Fruit fly (Drosophila melanogaster): ENCODE results near the gene pont.
A peak's percentile ranks its signal among the peaks of the same experiment; 100 is the strongest.

pont gene

DNA sequence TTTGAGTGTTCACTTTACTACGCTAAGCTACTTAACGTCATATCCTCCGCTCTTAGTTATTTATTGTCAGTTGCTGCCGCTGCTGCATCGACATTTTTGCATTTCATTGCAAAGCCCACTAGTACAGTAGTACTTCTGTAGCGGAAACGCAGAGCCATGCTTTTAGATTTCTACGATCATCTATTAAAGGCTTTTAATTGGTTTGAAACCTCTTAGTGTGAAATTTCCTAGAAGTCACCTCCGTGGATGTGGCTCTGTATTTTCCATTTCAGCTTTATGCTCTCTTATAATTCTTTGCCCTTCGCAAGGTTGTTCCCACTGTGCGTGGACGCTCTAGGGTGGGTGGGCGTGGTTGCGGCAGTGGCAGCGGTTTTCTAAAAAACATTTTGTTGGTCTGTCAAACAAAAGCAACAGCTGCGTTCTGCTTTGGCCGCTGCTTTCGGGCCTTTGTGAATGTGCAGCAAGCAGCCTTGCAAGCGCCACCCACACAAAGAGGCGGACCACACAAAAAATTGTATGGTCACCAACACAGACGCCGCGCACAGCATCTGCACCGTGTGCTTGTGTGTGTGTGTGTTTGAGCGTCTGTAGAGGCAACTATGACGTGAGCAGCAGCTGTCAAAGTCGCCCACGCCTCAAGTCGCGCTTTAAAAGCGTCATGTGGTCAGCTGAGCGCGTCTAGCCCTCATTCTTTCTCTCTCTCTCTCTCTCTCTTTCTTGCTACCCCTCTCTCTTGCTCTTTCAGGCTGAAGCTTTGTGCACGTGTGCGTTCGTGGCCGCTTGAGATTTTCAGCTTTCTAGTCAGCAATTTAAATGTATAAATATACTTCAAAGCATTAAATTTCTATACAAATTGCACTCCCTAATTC lies 4.9 kb downstream of the pont start:
- no peak for TF ChIP-seq noc (tag; optimal IDR thresholded peaks at IDR 0.05)

DNA sequence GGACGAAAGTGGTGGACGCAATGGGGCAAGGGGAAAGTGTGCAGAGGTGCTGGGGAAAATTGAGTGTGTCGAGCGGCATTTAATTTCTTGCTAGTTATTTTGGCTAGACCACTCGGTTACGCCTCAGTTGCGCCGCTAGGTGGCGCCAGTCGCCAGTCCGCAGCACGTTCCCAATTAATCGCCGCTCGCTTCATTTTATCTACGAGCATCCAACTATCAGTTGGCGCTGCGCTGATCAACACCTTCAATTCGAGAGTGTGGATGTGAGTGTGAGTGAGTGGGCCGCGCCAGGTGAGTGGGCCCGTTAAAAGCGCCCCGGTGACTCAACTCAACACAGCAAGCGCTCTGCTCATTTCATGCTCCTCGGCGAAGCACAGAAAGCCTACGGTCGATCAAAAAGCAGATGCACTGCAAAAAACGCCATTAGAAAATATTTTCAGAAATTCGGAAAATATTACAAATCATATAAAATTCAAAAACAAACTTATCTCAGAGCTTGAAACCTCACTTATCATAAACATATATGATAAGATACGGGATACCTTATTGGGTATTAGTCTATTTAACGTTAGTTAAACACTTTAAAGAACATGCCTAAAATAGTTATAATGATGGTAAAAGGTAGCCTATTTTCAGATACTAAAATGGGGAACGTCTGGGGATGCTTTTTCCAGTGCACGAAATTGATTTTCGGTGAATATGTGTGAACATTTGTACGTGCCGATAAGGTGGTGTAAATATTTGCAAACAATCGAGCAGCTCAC lies 6.4 kb downstream of the pont start:
- TF ChIP-seq noc (tag; optimal IDR thresholded peaks at IDR 0.05), result peak; percentile 97

DNA sequence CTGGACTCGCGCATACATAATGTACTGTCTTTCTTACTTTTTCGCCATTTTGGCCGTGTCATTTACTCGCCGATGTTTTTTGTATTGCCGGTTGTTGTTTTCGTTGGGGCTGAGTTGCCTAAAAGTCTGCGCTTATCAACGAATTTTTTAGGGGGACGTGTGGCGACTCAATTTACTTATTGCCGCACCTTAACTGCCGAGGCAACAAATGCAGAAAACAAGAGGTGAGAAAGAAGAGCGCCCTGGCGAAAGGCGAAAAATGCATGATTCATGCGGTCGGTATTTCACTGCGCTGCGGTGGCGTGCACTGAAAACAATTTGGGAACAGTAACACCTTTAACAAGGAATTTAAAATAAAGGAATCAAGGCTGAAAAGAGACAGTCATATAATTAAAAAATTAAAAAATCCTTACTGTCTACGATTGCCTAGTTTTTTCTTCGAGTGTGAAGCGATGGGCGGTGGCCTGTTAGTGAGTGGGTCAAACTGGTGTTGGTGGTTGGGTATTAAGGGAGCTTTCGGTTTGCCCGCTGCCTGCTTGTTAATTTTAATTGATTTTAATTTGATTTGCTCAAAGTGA lies 7.0 kb downstream of the pont start:
- peak; percentile 66 for TF ChIP-seq noc (tag; optimal IDR thresholded peaks at IDR 0.05)

DNA sequence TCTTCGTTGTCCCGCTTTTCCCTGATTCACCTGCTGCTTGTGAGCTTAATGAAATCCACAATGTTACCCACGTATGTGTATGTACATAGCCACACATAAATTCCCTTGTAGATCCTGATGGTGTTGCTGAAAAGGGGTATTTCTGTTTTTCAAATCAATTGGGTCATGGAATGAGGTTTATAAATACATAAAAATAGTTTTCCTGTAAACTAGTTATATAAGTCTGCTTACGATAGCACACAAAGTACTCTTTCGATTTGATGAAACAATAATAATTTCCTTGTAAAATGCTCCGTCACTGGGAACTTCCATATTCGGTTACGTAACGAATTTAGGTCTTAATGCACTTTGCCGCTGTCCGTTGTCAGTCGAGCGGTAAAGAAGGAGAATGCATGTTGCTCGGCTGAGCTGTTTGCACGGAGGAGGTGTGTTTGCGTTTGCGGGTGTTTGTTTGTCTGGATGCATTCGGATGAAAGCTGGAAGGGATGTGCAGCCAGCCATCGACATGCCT lies 8.1 kb downstream of the pont start:
- TF ChIP-seq noc (tag; optimal IDR thresholded peaks at IDR 0.05), result no peak

DNA sequence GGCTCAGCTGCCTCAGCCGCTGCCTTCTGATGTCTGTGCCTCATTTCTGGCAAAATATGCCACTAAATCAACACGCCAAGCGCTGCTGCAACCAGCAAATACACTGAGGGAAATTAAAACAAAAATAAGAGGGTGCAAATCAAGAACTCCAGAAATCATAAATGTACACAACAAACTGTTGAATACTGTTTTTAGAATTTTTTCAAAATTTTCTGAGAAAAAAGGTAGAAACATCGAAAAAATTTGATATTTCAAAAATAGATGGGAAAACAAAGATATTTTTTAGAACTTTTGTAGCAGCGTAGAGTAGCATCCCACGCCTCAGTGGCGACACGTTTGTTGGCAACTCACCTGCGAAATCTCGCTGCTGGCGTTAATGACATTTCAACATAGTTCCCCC lies 10.8 kb downstream of the pont start:
- no peak for TF ChIP-seq noc (tag; optimal IDR thresholded peaks at IDR 0.05)

DNA sequence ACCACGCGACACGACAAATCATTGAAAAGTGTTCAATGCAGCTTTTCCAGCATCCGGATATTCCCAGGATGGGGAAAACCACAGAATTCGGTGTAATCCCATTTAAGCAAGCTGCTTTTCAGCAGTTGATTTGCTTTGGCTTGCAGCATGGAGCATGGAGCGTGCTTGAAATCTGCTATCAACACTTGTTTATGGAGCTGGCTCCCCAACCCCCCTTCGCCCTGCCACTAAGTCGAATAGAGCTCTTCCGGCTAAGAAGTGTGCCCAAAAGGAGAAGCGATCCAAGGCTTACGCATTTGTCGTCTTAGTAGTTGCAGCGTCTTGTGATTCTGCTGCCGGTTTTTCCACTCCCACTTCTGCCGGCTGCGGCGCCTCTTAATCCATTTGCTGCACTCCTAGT lies 12.4 kb downstream of the pont start:
- no peak for TF ChIP-seq noc (tag; optimal IDR thresholded peaks at IDR 0.05)

DNA sequence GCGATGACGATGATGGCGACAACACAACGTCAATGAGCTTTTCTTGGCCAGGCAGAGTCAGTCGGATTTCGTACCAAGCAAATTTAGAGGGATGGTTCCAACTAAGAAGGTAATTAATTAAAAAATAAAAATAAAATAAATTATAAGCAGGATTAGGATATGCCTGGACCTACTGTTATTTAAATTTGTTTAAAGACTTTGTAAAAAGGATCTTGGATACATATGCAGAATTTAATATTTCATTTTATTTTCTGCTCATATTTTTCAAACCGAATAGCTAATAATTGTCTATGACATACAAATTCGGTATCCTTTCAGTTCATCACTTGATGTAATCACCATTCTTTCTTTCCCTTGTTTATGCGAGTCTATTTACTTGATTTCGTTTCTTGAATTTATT lies 12.9 kb downstream of the pont start:
- no peak for TF ChIP-seq noc (tag; optimal IDR thresholded peaks at IDR 0.05)

DNA sequence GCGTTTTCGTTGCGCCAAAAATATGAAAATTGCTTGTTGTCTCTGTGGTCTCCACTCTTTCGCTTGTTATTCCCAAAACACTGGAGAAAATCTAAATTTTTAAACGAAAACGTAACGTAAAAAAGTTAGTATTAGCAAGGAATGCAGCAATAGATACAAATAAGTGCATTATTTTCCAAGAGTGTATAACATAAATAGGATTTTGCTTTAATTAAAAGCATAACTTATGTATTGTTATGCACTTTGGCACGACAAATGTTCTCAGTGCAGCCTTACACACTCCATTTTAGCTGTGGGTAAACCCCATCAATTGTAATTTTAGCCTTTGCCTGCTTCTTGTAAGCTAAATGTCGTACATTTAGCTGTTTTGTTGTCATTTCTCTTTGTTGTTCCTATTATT lies 14.1 kb downstream of the pont start:
- TF ChIP-seq noc (tag; optimal IDR thresholded peaks at IDR 0.05), result no peak

DNA sequence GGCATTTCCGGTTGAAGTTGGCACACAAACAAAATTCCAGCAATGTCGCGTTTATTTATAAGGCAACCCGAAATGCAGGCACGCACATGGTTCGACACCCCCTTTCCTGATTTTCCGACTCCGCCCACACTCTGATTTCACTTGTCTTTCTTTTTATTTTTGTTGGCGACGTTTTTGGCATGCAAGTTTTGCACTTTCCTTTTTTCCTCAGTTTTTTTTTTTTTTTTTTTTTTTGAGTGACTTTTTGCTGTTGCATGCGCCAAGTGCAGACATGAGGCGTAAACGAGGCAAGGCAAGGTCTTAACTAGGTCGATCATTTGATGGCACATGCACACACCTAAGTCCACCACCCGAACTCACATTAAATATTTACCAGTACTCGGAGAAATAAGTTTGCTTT lies 20.2 kb downstream of the pont start:
- no peak for TF ChIP-seq noc (tag; optimal IDR thresholded peaks at IDR 0.05)

DNA sequence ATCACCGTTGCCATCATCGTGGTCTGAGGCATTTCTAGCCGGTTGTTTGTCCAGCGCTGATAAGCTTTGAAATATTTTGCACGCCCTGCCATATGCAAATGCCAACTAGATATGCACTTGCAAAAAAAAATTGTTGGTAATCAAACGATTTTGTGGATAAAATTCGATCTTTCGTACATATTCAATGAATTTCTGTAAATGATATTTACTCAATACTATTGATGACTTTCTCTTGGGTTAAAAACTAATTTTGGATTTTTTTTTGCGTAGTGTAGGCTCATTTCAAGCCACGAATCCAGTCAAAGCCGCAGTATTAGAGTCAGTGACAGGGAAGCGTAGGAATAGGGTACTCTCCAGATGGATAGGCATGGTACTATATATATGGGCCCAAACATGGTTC lies 21.2 kb downstream of the pont start:
- TF ChIP-seq noc (tag; optimal IDR thresholded peaks at IDR 0.05), result no peak

DNA sequence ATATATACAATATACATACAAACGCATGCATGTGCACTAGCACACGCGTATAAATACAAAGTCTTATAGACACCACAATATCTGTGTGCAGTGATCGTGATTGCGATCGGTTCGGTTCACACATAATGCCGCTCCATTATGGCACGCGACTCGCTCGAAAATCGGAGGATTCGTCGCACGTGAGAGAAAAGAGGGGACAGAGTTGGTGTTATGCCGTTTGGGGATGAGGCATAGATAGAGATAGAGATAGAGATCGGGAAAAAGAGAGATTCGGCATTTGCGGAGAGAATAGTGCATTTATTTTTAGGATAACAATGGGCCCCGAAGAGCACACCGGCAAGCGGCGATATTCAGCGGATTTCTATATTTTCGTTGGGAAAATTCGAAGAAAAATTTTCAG lies 22.2 kb downstream of the pont start:
- TF ChIP-seq noc (tag; optimal IDR thresholded peaks at IDR 0.05), result no peak

DNA sequence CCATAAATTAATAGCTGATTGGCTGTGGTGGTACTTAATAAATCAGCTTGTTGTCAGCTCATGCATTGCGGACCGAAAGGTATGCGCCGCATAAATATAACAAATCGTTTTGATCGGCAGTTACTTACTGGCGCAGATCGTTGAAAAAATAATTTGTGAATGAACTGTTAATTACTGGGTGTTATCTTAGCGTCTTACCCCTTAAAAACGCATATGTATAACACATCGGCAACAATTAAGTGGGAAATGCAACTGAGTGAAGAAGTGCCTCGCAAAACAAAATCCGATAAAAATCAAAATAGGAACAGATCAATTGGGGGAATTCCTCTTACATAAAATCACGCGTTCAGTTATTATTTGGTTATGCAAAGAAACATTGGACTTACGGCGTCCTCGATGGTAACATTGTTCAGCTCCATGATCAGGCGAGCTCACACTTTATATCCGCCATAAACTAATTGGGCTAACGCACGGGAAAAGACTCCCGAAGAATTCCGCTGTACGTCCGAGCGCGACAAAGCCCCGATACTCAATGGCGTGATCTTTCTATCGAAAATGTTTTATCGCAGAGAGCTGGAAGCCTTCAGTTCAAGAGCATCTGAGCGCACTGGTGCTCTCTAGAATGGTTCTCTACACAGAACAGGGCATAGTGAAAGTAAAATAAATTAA lies 49.3 kb downstream of the pont start, which contains the start of gene CG6293:
TSS of gene CG6293 (minus strand) at position 538 of the 669 bp plus-strand sequence.
- TF ChIP-seq noc (tag; optimal IDR thresholded peaks at IDR 0.05), result no peak

DNA sequence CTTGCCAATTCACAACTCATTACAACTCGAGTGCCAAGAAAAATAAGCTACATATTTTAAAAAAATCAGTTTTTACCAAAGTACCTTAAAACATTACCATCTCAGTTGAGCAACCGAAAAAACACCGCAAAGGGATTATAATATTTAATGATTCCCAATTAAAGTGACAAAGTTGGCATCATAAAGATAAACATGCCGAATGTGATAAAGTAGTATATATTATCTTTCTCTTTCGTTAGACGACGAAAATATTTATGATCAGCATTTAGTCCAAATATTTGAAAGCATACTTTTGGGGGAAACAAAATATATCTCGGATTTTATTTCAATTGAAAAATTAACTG lies 49.8 kb downstream of the pont start:
- no peak for TF ChIP-seq noc (tag; optimal IDR thresholded peaks at IDR 0.05)
